Fruit fly (Drosophila melanogaster) whole organism, embryonic: ENCODE data around the gene CG46397.
A peak's percentile ranks its signal among the peaks of the same experiment; 100 is the strongest.

ENCODE experiments used
- ATbp ChIP-seq: fragments of 200-800 bp; sonication (Bioruptor generic); optimal IDR thresholded peaks from 2 replicates; lab custom pipeline; 2017; ENCODE audit warnings: missing biosample characterization, mild to moderate bottlenecking, missing genetic modification characterization, missing genetic modification reagents
- Atf3 ChIP-seq: fragments of 200-800 bp; sonication (Bioruptor generic); optimal IDR thresholded peaks from 3 replicates; lab custom pipeline; 2016; ENCODE audit warnings: missing biosample characterization, missing genetic modification characterization
- CG1024 ChIP-seq: fragments of 200-800 bp; sonication (Bioruptor generic); IDR thresholded peaks from 2 replicates; pipeline ENCODE4 v1.3.6; 2022; ENCODE audit warnings: missing biosample characterization, missing genetic modification characterization
- CG10462 ChIP-seq: fragments of 200-800 bp; sonication (Bioruptor generic); optimal IDR thresholded peaks from 2 replicates; lab custom pipeline; 2016; ENCODE audit warnings: missing biosample characterization, missing genetic modification characterization
- CG12391 ChIP-seq: fragments of 200-800 bp; sonication (Bioruptor generic); optimal IDR thresholded peaks from 3 replicates; lab custom pipeline; 2018; ENCODE audit warnings: missing biosample characterization, mild to moderate bottlenecking, missing genetic modification characterization, moderate library complexity
- CG12769 ChIP-seq: fragments of 200-800 bp; sonication (Bioruptor generic); optimal IDR thresholded peaks from 2 replicates; lab custom pipeline; 2019; ENCODE audit warnings: missing biosample characterization, mild to moderate bottlenecking, missing genetic modification characterization, moderate library complexity
- CG13424 ChIP-seq: fragments of 200-800 bp; sonication (Bioruptor generic); optimal IDR thresholded peaks from 2 replicates; lab custom pipeline; 2019; ENCODE audit warnings: missing biosample characterization, mild to moderate bottlenecking, missing genetic modification characterization, moderate library complexity
- CG14667 ChIP-seq: fragments of 200-800 bp; sonication (Bioruptor generic); IDR thresholded peaks from 2 replicates; pipeline ENCODE4 v1.3.6; 2022; ENCODE audit warnings: missing biosample characterization, missing genetic modification characterization
- CG14965 ChIP-seq: fragments of 200-800 bp; sonication (Bioruptor generic); optimal IDR thresholded peaks from 2 replicates; lab custom pipeline; 2016; ENCODE audit warnings: missing biosample characterization, missing genetic modification characterization, borderline replicate concordance
- CG16779 ChIP-seq: fragments of 200-800 bp; sonication (Bioruptor generic); IDR thresholded peaks from 2 replicates; pipeline ENCODE4 v1.3.6; 2022; ENCODE audit warnings: missing biosample characterization, missing genetic modification characterization
- CG1792 ChIP-seq: fragments of 200-800 bp; sonication (Bioruptor generic); optimal IDR thresholded peaks from 2 replicates; lab custom pipeline; 2016; ENCODE audit warnings: missing biosample characterization, missing genetic modification characterization
- CG18599 ChIP-seq: fragments of 200-800 bp; sonication (Bioruptor generic); optimal IDR thresholded peaks from 3 replicates; lab custom pipeline; 2017; ENCODE audit warnings: missing biosample characterization, missing genetic modification characterization, mild to moderate bottlenecking, moderate library complexity, missing genetic modification reagents
- CG2889 ChIP-seq: fragments of 200-800 bp; sonication (Bioruptor generic); IDR thresholded peaks from 3 replicates; pipeline ENCODE4 v1.3.6; 2022; ENCODE audit warnings: missing biosample characterization, missing genetic modification characterization
- CG30403 ChIP-seq: fragments of 200-800 bp; sonication (Bioruptor generic); optimal IDR thresholded peaks from 3 replicates; lab custom pipeline; 2016; ENCODE audit warnings: missing biosample characterization, missing genetic modification characterization
- CG32772 ChIP-seq: fragments of 200-800 bp; sonication (Bioruptor generic); IDR thresholded peaks from 2 replicates; pipeline ENCODE4 v1.3.6; 2022; ENCODE audit warnings: missing biosample characterization, missing genetic modification characterization
- CG33557 ChIP-seq: fragments of 200-800 bp; sonication (Bioruptor generic); optimal IDR thresholded peaks from 2 replicates; lab custom pipeline; 2019; ENCODE audit warnings: missing biosample characterization, mild to moderate bottlenecking, missing genetic modification characterization, moderate library complexity
- CG6683 ChIP-seq: fragments of 200-800 bp; sonication (Bioruptor generic); optimal IDR thresholded peaks from 2 replicates; lab custom pipeline; 2017; ENCODE audit warnings: missing biosample characterization, mild to moderate bottlenecking, missing genetic modification characterization, missing genetic modification reagents
- CG6689 ChIP-seq: fragments of 200-800 bp; sonication (Bioruptor generic); IDR thresholded peaks from 2 replicates; pipeline ENCODE4 v1.3.6; 2022; ENCODE audit warnings: missing biosample characterization, missing genetic modification characterization
- CG7987 ChIP-seq: fragments of 200-800 bp; sonication (Bioruptor generic); optimal IDR thresholded peaks from 2 replicates; lab custom pipeline; 2018; ENCODE audit warnings: missing biosample characterization, mild to moderate bottlenecking, missing genetic modification characterization, moderate library complexity
- CG8359 ChIP-seq: fragments of 200-800 bp; sonication (Bioruptor generic); optimal IDR thresholded peaks from 2 replicates; lab custom pipeline; 2017; ENCODE audit warnings: missing biosample characterization, mild to moderate bottlenecking, missing genetic modification characterization, borderline replicate concordance
- CG8388 ChIP-seq: fragments of 200-800 bp; sonication (Bioruptor generic); optimal IDR thresholded peaks from 2 replicates; lab custom pipeline; 2019; ENCODE audit warnings: missing biosample characterization, mild to moderate bottlenecking, missing genetic modification characterization, moderate library complexity
- CG9609 ChIP-seq: fragments of 200-800 bp; sonication (Bioruptor generic); optimal IDR thresholded peaks from 3 replicates; lab custom pipeline; 2016; ENCODE audit warnings: missing biosample characterization, missing genetic modification characterization
- CG9797 ChIP-seq: fragments of 200-800 bp; sonication (Bioruptor generic); optimal IDR thresholded peaks from 3 replicates; lab custom pipeline; 2018; ENCODE audit warnings: missing biosample characterization, mild to moderate bottlenecking, missing genetic modification characterization
- Ets97D ChIP-seq: fragments of 200-800 bp; sonication (Bioruptor generic); optimal IDR thresholded peaks from 3 replicates; lab custom pipeline; 2016; ENCODE audit warnings: missing biosample characterization, missing genetic modification characterization
- H2.0 ChIP-seq: fragments of 200-800 bp; sonication (Bioruptor generic); IDR thresholded peaks from 2 replicates; pipeline ENCODE4 v1.3.6; 2022; ENCODE audit warnings: missing biosample characterization, missing genetic modification characterization
- HLHmδ ChIP-seq: fragments of 200-800 bp; sonication (Bioruptor generic); optimal IDR thresholded peaks from 2 replicates; lab custom pipeline; 2018; ENCODE audit warnings: missing biosample characterization, mild to moderate bottlenecking, missing genetic modification characterization, moderate library complexity
- Lhr ChIP-seq: fragments of 200-800 bp; sonication (Bioruptor generic); optimal IDR thresholded peaks from 3 replicates; lab custom pipeline; 2017; ENCODE audit warnings: mild to moderate bottlenecking, missing biosample characterization, missing genetic modification reagents, missing genetic modification characterization
- NC2α ChIP-seq: fragments of 200-800 bp; sonication (Bioruptor generic); optimal IDR thresholded peaks from 2 replicates; lab custom pipeline; 2016; ENCODE audit warnings: missing biosample characterization, missing genetic modification characterization
- NFAT ChIP-seq: fragments of 200-800 bp; sonication (Bioruptor generic); IDR thresholded peaks from 2 replicates; pipeline ENCODE4 v1.3.6; 2022; ENCODE audit warnings: missing biosample characterization, missing genetic modification characterization
- Oli ChIP-seq: fragments of 200-800 bp; sonication (Bioruptor generic); optimal IDR thresholded peaks from 2 replicates; lab custom pipeline; 2018; ENCODE audit warnings: missing biosample characterization, mild to moderate bottlenecking, missing genetic modification characterization, moderate library complexity
- Ptx1 ChIP-seq: fragments of 200-800 bp; sonication (Bioruptor generic); IDR thresholded peaks from 2 replicates; pipeline ENCODE4 v1.3.6; 2022; ENCODE audit warnings: missing biosample characterization, missing genetic modification characterization
- Taf1 ChIP-seq: fragments of 200-800 bp; sonication (Bioruptor generic); IDR thresholded peaks from 2 replicates; pipeline ENCODE4 v1.3.6; 2022; ENCODE audit warnings: missing biosample characterization, missing genetic modification characterization
- Trl ChIP-seq, 3 experiments: fragments of >200 bp in 2 of 3; fragments of 200-800 bp in 1 of 3; sonication (Bioruptor generic) in 1 of 3; optimal IDR thresholded peaks; 2 replicates in 1 of 3; 3 replicates in 2 of 3; lab custom pipeline; 2016 to 2017; ENCODE audit warnings: missing biosample characterization in 1 of 3, missing genetic modification characterization in 1 of 3
- abd-A ChIP-seq: fragments of 200-800 bp; sonication (Bioruptor generic); optimal IDR thresholded peaks from 3 replicates; lab custom pipeline; 2019; ENCODE audit warnings: missing biosample characterization, mild to moderate bottlenecking, missing genetic modification characterization, moderate library complexity
- ac ChIP-seq: fragments of 200-800 bp; sonication (Bioruptor generic); optimal IDR thresholded peaks from 3 replicates; lab custom pipeline; 2017; ENCODE audit warnings: missing biosample characterization, mild to moderate bottlenecking, missing genetic modification characterization
- al ChIP-seq: fragments of 200-800 bp; sonication (Bioruptor generic); IDR thresholded peaks from 2 replicates; pipeline ENCODE4 v1.3.6; 2022; ENCODE audit warnings: missing biosample characterization, missing genetic modification characterization
- ara ChIP-seq: fragments of 200-800 bp; sonication (Bioruptor generic); IDR thresholded peaks from 2 replicates; pipeline ENCODE4 v1.3.6; 2022; ENCODE audit warnings: missing biosample characterization, missing genetic modification characterization
- cad ChIP-seq: fragments of >200 bp; optimal IDR thresholded peaks from 2 replicates; lab custom pipeline; 2017; ENCODE audit warnings: missing biosample characterization, missing genetic modification characterization
- ci ChIP-seq: fragments of 200-800 bp; sonication (Bioruptor generic); IDR thresholded peaks from 3 replicates; pipeline ENCODE4 v1.3.6; 2022; ENCODE audit warnings: missing biosample characterization, missing genetic modification characterization
- crp ChIP-seq, 2 experiments: fragments of 200-800 bp; sonication (Bioruptor generic); optimal IDR thresholded peaks; 2 replicates in 1 of 2; 3 replicates in 1 of 2; lab custom pipeline; 2017; ENCODE audit warnings: missing biosample characterization in 2 of 2, missing genetic modification characterization in 2 of 2, mild to moderate bottlenecking in 1 of 2, moderate library complexity in 1 of 2
- fru ChIP-seq: fragments of >200 bp; optimal IDR thresholded peaks from 2 replicates; lab custom pipeline; 2017
- gsb ChIP-seq: fragments of 200-800 bp; sonication (Bioruptor generic); IDR thresholded peaks from 2 replicates; pipeline ENCODE4 v1.3.6; 2022; ENCODE audit warnings: missing biosample characterization, missing genetic modification characterization
- klu ChIP-seq: fragments of 200-800 bp; sonication (Bioruptor generic); IDR thresholded peaks from 2 replicates; pipeline ENCODE4 v1.3.6; 2022; ENCODE audit warnings: missing biosample characterization, missing genetic modification characterization
- knrl ChIP-seq: fragments of 200-800 bp; sonication (Bioruptor generic); IDR thresholded peaks from 3 replicates; pipeline ENCODE4 v1.3.6; 2022; ENCODE audit warnings: missing biosample characterization, missing genetic modification characterization; ENCODE audit not compliant: partially characterized antibody
- lilli ChIP-seq: fragments of 200-800 bp; sonication (Bioruptor generic); optimal IDR thresholded peaks from 3 replicates; lab custom pipeline; 2016; ENCODE audit warnings: missing biosample characterization, missing genetic modification characterization
- row ChIP-seq: fragments of 200-800 bp; sonication (Bioruptor generic); IDR thresholded peaks from 3 replicates; pipeline ENCODE4 v1.3.6; 2022; ENCODE audit warnings: missing biosample characterization, missing genetic modification characterization
- sqz ChIP-seq: fragments of 200-800 bp; sonication (Bioruptor generic); optimal IDR thresholded peaks from 3 replicates; lab custom pipeline; 2018; ENCODE audit warnings: missing biosample characterization, mild to moderate bottlenecking, missing genetic modification characterization
- ssp ChIP-seq: fragments of 200-800 bp; sonication (Bioruptor generic); IDR thresholded peaks from 2 replicates; pipeline ENCODE4 v1.3.6; 2022; ENCODE audit warnings: missing biosample characterization, missing genetic modification characterization
- zen ChIP-seq: fragments of 200-800 bp; sonication (Bioruptor generic); optimal IDR thresholded peaks from 3 replicates; lab custom pipeline; 2018; ENCODE audit warnings: missing biosample characterization, mild to moderate bottlenecking, missing genetic modification characterization, moderate library complexity
- zfh2 ChIP-seq: fragments of 200-800 bp; sonication (Bioruptor generic); optimal IDR thresholded peaks from 2 replicates; lab custom pipeline; 2016; ENCODE audit warnings: missing biosample characterization, missing genetic modification characterization

The CG46397 gene

dm6 chr2L:8958046-8958497 is 11.0 kb downstream of the CG46397 start (continued):
- TF ChIP-seq CG30403 (GFP tag; lab: Kevin White, UChicago) (peak; percentile 96), CG1792 (GFP tag; lab: Kevin White, UChicago) (peak; percentile 80), CG8388 (peak; percentile 94), CG10462 (GFP tag; lab: Kevin White, UChicago) (peak; percentile 97), sqz (GFP tag; lab: Kevin White, UChicago) (peak; percentile 47), Lhr (GFP tag; lab: Kevin White, UChicago) (peak; percentile 80), fru (lab: Kevin White, UChicago) (no peak), Ets97D (peak; percentile 96), CG13424 (tag; lab: Kevin White, UChicago) (peak; percentile 90), CG12769 (peak; percentile 88), zfh2 (GFP tag; lab: Kevin White, UChicago) (peak; percentile 79), HLHmδ (GFP tag; lab: Kevin White, UChicago) (peak; percentile 77), CG2889 (GFP tag; lab: Robert Waterston, UW) (peak; percentile 96), CG8359 (GFP tag; lab: Kevin White, UChicago) (peak; percentile 68), ara (GFP tag; lab: Robert Waterston, UW) (peak; percentile 97), CG32772 (peak; percentile 98), Taf1 (peak; percentile 78), CG9797 (GFP tag; lab: Kevin White, UChicago) (no peak), CG14965 (peak; percentile 56), CG7987 (GFP tag; lab: Kevin White, UChicago) (peak; percentile 91), CG12391 (peak; percentile 98), zen (tag; lab: Kevin White, UChicago) (peak; percentile 93), row (peak; percentile 99), ci (GFP tag; lab: Robert Waterston, UW) (peak; percentile 98), abd-A (tag; lab: Kevin White, UChicago) (no peak), ac (GFP tag; lab: Kevin White, UChicago) (peak; percentile 89), NC2α (GFP tag; lab: Kevin White, UChicago) (peak; percentile 77), ATbp (GFP tag; lab: Kevin White, UChicago) (peak; percentile 92), Ptx1 (peak; percentile 99), klu (peak; percentile 94), CG1024 (GFP tag; lab: Robert Waterston, UW) (peak; percentile 94), Trl (optimal IDR thresholded peaks at IDR 0.05; lab: Kevin White, UChicago) (peak; percentile 84 to 97), Trl (GFP tag; optimal IDR thresholded peaks at IDR 0.05; lab: Kevin White, UChicago) (peak; percentile 97), lilli (GFP tag; lab: Kevin White, UChicago) (peak; percentile 95), H2.0 (peak; percentile 98), cad (GFP tag; lab: Kevin White, UChicago) (no peak), CG9609 (GFP tag; lab: Kevin White, UChicago) (peak; percentile 86), gsb (GFP tag; lab: Robert Waterston, UW) (peak; percentile 91), knrl (GFP tag; lab: Robert Waterston, UW) (no peak), al (peak; percentile 93), CG6689 (GFP tag; lab: Robert Waterston, UW) (peak; percentile 98), CG14667 (GFP tag; lab: Robert Waterston, UW) (peak; percentile 96), NFAT (GFP tag; lab: Robert Waterston, UW) (peak; percentile 90), Oli (tag; lab: Kevin White, UChicago) (peak; percentile 91), CG6683 (GFP tag; lab: Kevin White, UChicago) (peak; percentile 80), ssp (peak; percentile 92), CG18599 (GFP tag; lab: Kevin White, UChicago) (peak; percentile 95), Atf3 (peak; percentile 96), crp (GFP tag; optimal IDR thresholded peaks at IDR 0.05; lab: Kevin White, UChicago) (peak in 1 of 2 experiments; percentile 65), CG33557 (GFP tag; lab: Kevin White, UChicago) (peak; percentile 83), CG16779 (peak; percentile 90)
